Worm (Caenorhabditis elegans) whole organism, late embryonic: ENCODE data around the gene sra-3.

Source experiments
- ceh-22 ChIP-seq: sonication (generic microtip); optimal IDR thresholded peaks from 2 replicates; lab custom pipeline; 2017; ENCODE audit warnings: missing biosample characterization, missing genetic modification characterization
- tbx-7 ChIP-seq: sonication (generic microtip); optimal IDR thresholded peaks from 2 replicates; lab custom pipeline; 2016; ENCODE audit warnings: missing genotype, missing genetic modification characterization, missing compliant biosample characterization

DNA sequence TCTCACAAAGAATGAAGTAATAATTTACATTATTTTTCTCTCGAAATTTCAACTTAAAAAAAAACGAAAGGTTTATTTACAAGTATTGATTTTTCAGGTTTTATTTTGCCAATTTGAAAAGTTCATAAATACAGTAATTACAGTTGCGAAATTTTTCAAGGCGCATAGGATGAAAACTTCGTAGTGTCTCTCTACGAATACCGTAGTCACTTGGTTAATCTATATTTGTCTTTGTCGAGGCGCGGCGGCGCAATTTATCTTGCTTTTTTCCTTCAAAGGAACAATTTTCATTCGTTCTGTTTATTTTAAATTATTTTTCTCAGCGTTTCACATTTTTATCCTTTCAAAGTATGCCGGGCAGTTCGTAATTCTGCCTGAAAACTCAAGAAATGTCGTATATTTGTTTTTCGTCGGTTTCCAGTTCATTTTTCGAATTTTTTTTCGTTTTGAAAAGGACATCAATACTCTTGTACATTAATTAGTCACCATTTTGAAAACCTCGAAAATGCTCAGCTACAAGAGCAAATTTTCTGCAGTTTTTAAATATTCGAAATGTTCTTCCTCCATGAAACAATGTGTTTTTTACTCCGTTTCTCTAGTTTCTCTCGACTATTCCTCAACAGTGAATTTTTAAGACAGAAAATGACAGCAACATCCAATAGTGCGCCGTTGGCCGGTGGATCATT is 16.9 kb downstream of the sra-3 start, which contains the start of gene mex-6:
- TF ChIP-seq ceh-22 (tag; lab: Kevin White, UChicago): no peak
- no peak for TF ChIP-seq tbx-7 (tag; lab: Kevin White, UChicago)
